Worm (Caenorhabditis elegans) whole organism, L4/young adult: ENCODE data around the gene C44B12.6.

Experiments
- W03F9.2 ChIP-seq: fragments of 150-350 bp; optimal IDR thresholded peaks from 2 replicates; lab custom pipeline; 2014; ENCODE audit warnings: missing biosample characterization, missing genetic modification characterization
- dao-5 ChIP-seq: sonication (generic microtip); optimal IDR thresholded peaks from 2 replicates; lab custom pipeline; 2016; ENCODE audit warnings: missing genotype, missing genetic modification characterization, moderate library complexity, missing compliant biosample characterization
- him-1 ChIP-seq: sonication (generic microtip); optimal IDR thresholded peaks from 2 replicates; lab custom pipeline; 2016; ENCODE audit warnings: missing genotype, missing genetic modification reagents, missing genetic modification characterization, missing compliant biosample characterization

ce11 chrIV:1097153-1097552 lies 39.4 kb downstream of the C44B12.6 start, which contains the start of gene cox-18:
- TF ChIP-seq W03F9.2 (tag; lab: Kevin White, UChicago) (no peak), him-1 (tag; lab: Kevin White, UChicago) (no peak), dao-5 (tag; lab: Kevin White, UChicago) (no peak)
